Worm (Caenorhabditis elegans) whole organism, early embryonic: Measurements from ENCODE around the gene toc-1.

Source experiments
- B0310.2 ChIP-seq: sonication (generic microtip); optimal IDR thresholded peaks from 2 replicates; lab custom pipeline; 2016; ENCODE audit warnings: mild to moderate bottlenecking, missing genetic modification characterization, missing compliant biosample characterization
- ama-1 ChIP-seq: fragments of 150-350 bp; optimal IDR thresholded peaks from 2 replicates; lab custom pipeline; 2014
- ets-7 ChIP-seq: sonication (generic microtip); optimal IDR thresholded peaks from 2 replicates; lab custom pipeline; 2016; ENCODE audit warnings: missing genotype, missing genetic modification characterization, missing compliant biosample characterization
- flt-1 ChIP-seq: fragments of 200-800 bp; sonication (Bioruptor generic); IDR thresholded peaks from 2 replicates; pipeline ENCODE4 v1.3.6; 2022; ENCODE audit warnings: missing genetic modification characterization, missing compliant biosample characterization
- hnd-1 ChIP-seq: sonication (generic microtip); optimal IDR thresholded peaks from 2 replicates; lab custom pipeline; 2016; ENCODE audit warnings: missing genetic modification characterization, missing compliant biosample characterization
- sea-1 ChIP-seq: fragments of 200-800 bp; sonication (Bioruptor generic); conservative IDR thresholded peaks from 2 replicates; pipeline ENCODE4 v1.3.6; 2022; ENCODE audit warnings: missing genetic modification characterization, missing compliant biosample characterization

ce11 chrIII:5258918-5259317 is 16.1 kb upstream of the toc-1 start, which contains the start of gene gop-2:
- TF ChIP-seq B0310.2 (tag; lab: Kevin White, UChicago) (no peak), flt-1 (GFP tag; lab: Robert Waterston, UW) (no peak), ama-1 (lab: Kevin White, UChicago) (no peak), hnd-1 (tag; lab: Kevin White, UChicago) (no peak), sea-1 (GFP tag; lab: Robert Waterston, UW) (no peak), ets-7 (tag; lab: Kevin White, UChicago) (no peak)
